Fruit fly (Drosophila melanogaster): ENCODE data around the gene Naa60.

Gene Naa60

dm6 chr3L:9723108-9723507, 3.6 kb upstream of the Naa60 start, which contains the start of the genes nbs and defl (continued):
- TF ChIP-seq tin (GFP tag; optimal IDR thresholded peaks at IDR 0.05) (peak; percentile 56), CG11456 (GFP tag; IDR thresholded peaks at IDR 0.05) (peak; percentile 58; the same call in 1 of the 3 replicates), CG14860 (GFP tag; IDR thresholded peaks at IDR 0.05; ENCODE audit: partially characterized antibody) (peak; percentile 31; the same call in 1 of the 3 replicates), Aef1 (GFP tag; IDR thresholded peaks at IDR 0.05) (peak; percentile 74), Hmx (GFP tag; optimal IDR thresholded peaks at IDR 0.05) (no peak), crp (GFP tag; optimal IDR thresholded peaks at IDR 0.05) (peak in 1 of 2 experiments; percentile 28), CG12659 (GFP tag; optimal IDR thresholded peaks at IDR 0.05) (peak; percentile 74), cato (GFP tag; optimal IDR thresholded peaks at IDR 0.05; ENCODE audit: borderline replicate concordance) (peak; percentile 47), Jarid2 (GFP tag; optimal IDR thresholded peaks at IDR 0.05) (no peak), CG30020 (tag; optimal IDR thresholded peaks at IDR 0.05) (peak; percentile 62), Fer2 (tag; optimal IDR thresholded peaks at IDR 0.05) (peak; percentile 55), CG7745 (tag; optimal IDR thresholded peaks at IDR 0.05) (no peak), CG5180 (GFP tag; optimal IDR thresholded peaks at IDR 0.05) (no peak), CG14667 (GFP tag; IDR thresholded peaks at IDR 0.05) (peak; percentile 76), H15 (GFP tag; IDR thresholded peaks at IDR 0.05) (peak; percentile 44; the same call in 1 of the 3 replicates), hth (optimal IDR thresholded peaks at IDR 0.05) (no peak), inv (GFP tag; IDR thresholded peaks at IDR 0.05; ENCODE audit: partially characterized antibody) (peak; percentile 40; the same call in 1 of the 2 replicates), CG4424 (GFP tag; optimal IDR thresholded peaks at IDR 0.05) (peak; percentile 65), CG17829 (tag; optimal IDR thresholded peaks at IDR 0.05) (peak; percentile 73), tx (GFP tag; optimal IDR thresholded peaks at IDR 0.05) (peak; percentile 57), ranshi (GFP tag; IDR thresholded peaks at IDR 0.05) (peak; percentile 71), nerfin-1 (tag; optimal IDR thresholded peaks at IDR 0.05) (peak; percentile 45), scrt (GFP tag; optimal IDR thresholded peaks at IDR 0.05) (peak; percentile 60), crol (GFP tag; IDR thresholded peaks at IDR 0.05) (no peak), shn (GFP tag; optimal IDR thresholded peaks at IDR 0.05) (peak; percentile 44), Hand (GFP tag; optimal IDR thresholded peaks at IDR 0.05) (no peak), trem (tag; optimal IDR thresholded peaks at IDR 0.05) (peak; percentile 24), Dbx (GFP tag; IDR thresholded peaks at IDR 0.05) (peak; percentile 72), CG11695 (GFP tag; IDR thresholded peaks at IDR 0.05) (peak; percentile 62; the same call in 2 of the 3 replicates), Ets65A (GFP tag) (peak; percentile 95), Camta (GFP tag; optimal IDR thresholded peaks at IDR 0.05) (peak; percentile 86), CG6765 (GFP tag; optimal IDR thresholded peaks at IDR 0.05) (no peak), aop (GFP tag; IDR thresholded peaks at IDR 0.05) (no peak), CG13287 (GFP tag; IDR thresholded peaks at IDR 0.05; ENCODE audit: partially characterized antibody) (peak; percentile 74), pzg (GFP tag; optimal IDR thresholded peaks at IDR 0.05) (peak; percentile 47), Ssrp (tag; optimal IDR thresholded peaks at IDR 0.05) (peak; percentile 59), dati (GFP tag; IDR thresholded peaks at IDR 0.05) (no peak), lbe (GFP tag; optimal IDR thresholded peaks at IDR 0.05) (peak; percentile 66), sd (tag; optimal IDR thresholded peaks at IDR 0.05) (no peak), CG8281 (tag; optimal IDR thresholded peaks at IDR 0.05) (no peak), CG7963 (GFP tag; IDR thresholded peaks at IDR 0.05; ENCODE audit: partially characterized antibody) (no peak), HmgZ (tag; optimal IDR thresholded peaks at IDR 0.05) (peak; percentile 58), CG31388 (GFP tag; optimal IDR thresholded peaks at IDR 0.05) (no peak), CG14050 (GFP tag; IDR thresholded peaks at IDR 0.05) (peak; percentile 43; the same call in 1 of the 3 replicates), p53 (GFP tag; optimal IDR thresholded peaks at IDR 0.05) (no peak), gce (GFP tag; IDR thresholded peaks at IDR 0.05) (no peak), grau (tag; optimal IDR thresholded peaks at IDR 0.05) (peak; percentile 76), CG8359 (GFP tag; optimal IDR thresholded peaks at IDR 0.05; ENCODE audit: borderline replicate concordance) (no peak), CG5245 (GFP tag; optimal IDR thresholded peaks at IDR 0.05) (peak; percentile 32), CG17802 (tag; optimal IDR thresholded peaks at IDR 0.05) (no peak)
